Worm (Caenorhabditis elegans) whole organism, L3 larva: ENCODE measurements around the gene F11C7.6.

Experiments used
- ama-1 ChIP-seq: fragments of 150-350 bp; optimal IDR thresholded peaks from 2 replicates; lab custom pipeline; 2018
- jun-1 ChIP-seq: fragments of 150-350 bp; optimal IDR thresholded peaks from 2 replicates; lab custom pipeline; 2014; ENCODE audit warnings: missing biosample characterization, missing genetic modification reagents, missing genetic modification characterization
- nhr-237 ChIP-seq: fragments of 150-350 bp; optimal IDR thresholded peaks from 2 replicates; lab custom pipeline; 2014; ENCODE audit warnings: missing biosample characterization, missing genetic modification characterization

DNA sequence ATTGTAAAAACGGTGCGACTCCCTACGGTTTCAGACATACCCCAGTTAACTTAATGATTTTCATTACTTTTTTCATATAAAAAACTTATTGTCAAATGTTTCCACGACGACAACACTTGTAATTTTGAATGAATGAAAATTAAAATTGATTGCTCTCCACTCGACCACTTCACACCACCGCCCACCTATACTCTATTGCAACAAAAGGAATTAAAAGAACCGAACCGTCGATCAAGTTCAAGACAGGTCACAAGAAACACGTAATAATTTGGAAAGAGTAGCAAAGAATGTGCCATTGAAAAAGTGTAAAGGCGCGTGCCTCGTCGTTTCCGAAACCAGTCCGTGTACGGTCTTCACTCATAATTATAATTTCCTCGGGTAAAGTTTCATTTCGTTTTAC is 38.8 kb upstream of the F11C7.6 start, which contains the start of gene F10D7.11:
- TF ChIP-seq nhr-237 (tag; lab: Kevin White, UChicago) (no peak), jun-1 (no peak), ama-1 (no peak)
